Fruit fly (Drosophila melanogaster): ENCODE data around the gene CG14024.
A peak's percentile ranks its signal among the peaks of the same experiment; 100 is the strongest.

Gene CG14024

DNA sequence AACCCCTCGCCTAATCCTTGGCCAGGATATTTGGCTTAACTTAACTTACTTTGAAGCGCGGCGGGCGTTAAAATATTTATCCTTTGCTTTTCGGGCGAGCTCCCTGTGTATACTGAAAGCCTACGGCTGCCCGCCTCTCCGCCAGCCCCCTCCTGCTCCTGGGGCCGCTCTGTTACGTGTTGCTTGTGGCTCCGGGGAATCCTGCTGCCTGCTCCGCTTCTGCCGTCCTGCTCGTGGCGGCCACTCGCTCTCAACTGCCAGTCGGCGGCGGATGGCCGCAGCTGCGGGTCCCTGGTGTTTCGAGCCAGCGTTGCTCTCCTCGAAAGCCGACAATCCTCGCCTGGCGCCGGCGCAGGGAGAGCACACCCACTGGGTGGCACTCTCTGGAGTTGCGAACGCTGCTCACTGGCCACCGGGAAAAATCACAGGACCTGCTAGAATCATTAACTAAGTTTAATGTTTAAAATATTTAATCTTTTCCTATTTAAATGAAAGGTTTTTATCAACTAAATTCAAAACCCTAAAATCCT is at the start of gene CG14024:
Gene CG14024 (minus strand): TSS at position 266 of the 530 bp plus-strand sequence.
- TF ChIP-seq cic (GFP tag; optimal IDR thresholded peaks at IDR 0.05): no peak
- no peak for TF ChIP-seq Clk (GFP tag; optimal IDR thresholded peaks at IDR 0.05)
- no peak for TF ChIP-seq Hr96 (GFP tag; optimal IDR thresholded peaks at IDR 0.05)
- no peak for TF ChIP-seq ovo (GFP tag; optimal IDR thresholded peaks at IDR 0.05)

DNA sequence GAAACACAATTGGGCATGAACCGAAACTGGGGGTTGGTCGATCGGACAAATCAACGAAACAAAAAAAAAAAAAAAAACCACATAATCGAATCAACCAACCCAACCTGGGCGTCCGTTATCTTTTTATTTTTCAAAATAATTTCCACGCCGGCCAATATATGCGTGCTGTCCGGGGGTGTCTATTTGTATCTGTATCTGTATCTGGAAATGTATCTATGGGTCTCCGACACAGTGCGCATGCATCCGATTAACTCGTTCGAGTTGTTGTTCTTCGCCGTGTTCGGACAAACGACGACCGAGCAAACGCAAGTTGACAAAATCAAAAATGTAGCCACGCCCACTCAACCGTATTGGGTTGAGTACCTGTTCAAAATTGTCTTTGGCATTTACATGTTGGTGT is 47.7 kb upstream of the CG14024 start:
- TF ChIP-seq cic (GFP tag; optimal IDR thresholded peaks at IDR 0.05) (no peak), bab1 (GFP tag; optimal IDR thresholded peaks at IDR 0.05) (no peak), CG5204 (GFP tag; optimal IDR thresholded peaks at IDR 0.05) (no peak), Hr96 (GFP tag; optimal IDR thresholded peaks at IDR 0.05) (no peak), CG1620 (GFP tag; optimal IDR thresholded peaks at IDR 0.05) (no peak), ovo (GFP tag; optimal IDR thresholded peaks at IDR 0.05) (no peak), CG12768 (GFP tag; optimal IDR thresholded peaks at IDR 0.05) (no peak), CG14711 (tag; optimal IDR thresholded peaks at IDR 0.05) (no peak), pad (GFP tag; optimal IDR thresholded peaks at IDR 0.05) (no peak), kay (GFP tag; ENCODE audit: borderline replicate concordance) (no peak), cnc (optimal IDR thresholded peaks at IDR 0.05) (no peak), tj (GFP tag; optimal IDR thresholded peaks at IDR 0.05) (no peak), CG33017 (tag; optimal IDR thresholded peaks at IDR 0.05) (no peak), Crg-1 (GFP tag; optimal IDR thresholded peaks at IDR 0.05) (no peak), CG7101 (tag; optimal IDR thresholded peaks at IDR 0.05) (no peak), CG11617 (GFP tag; optimal IDR thresholded peaks at IDR 0.05) (no peak), toe (GFP tag; optimal IDR thresholded peaks at IDR 0.05) (no peak), Mnt (GFP tag; optimal IDR thresholded peaks at IDR 0.05) (no peak)

DNA sequence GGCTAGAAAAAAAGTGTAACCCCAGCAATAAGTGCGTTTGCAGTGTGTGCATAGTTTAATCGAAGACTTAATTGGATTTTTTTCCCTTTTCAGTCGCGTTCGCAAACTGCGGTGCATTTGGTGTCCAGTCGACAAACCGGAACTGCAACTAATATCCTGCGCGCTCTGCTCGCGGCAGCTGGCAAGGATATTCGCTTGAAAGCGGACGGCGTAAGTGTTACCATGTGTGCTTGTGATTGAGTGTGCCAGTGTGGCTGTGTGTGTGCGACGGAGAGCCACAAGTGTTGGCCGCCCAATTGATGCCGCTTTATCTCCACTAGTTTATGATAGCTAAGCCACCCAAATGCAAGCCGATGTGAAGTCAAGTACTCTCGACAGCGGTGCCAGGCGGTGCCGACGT is 38.8 kb upstream of the CG14024 start:
- TF ChIP-seq CG12768 (GFP tag; optimal IDR thresholded peaks at IDR 0.05) (no peak), cnc (optimal IDR thresholded peaks at IDR 0.05) (no peak), CG5204 (GFP tag; optimal IDR thresholded peaks at IDR 0.05) (no peak), Mnt (GFP tag; optimal IDR thresholded peaks at IDR 0.05) (no peak), CG11617 (GFP tag; optimal IDR thresholded peaks at IDR 0.05) (no peak), CG7101 (tag; optimal IDR thresholded peaks at IDR 0.05) (no peak), kay (GFP tag; ENCODE audit: borderline replicate concordance) (no peak), cic (GFP tag; optimal IDR thresholded peaks at IDR 0.05) (no peak), pad (GFP tag; optimal IDR thresholded peaks at IDR 0.05) (no peak), tj (GFP tag; optimal IDR thresholded peaks at IDR 0.05) (no peak), CG14711 (tag; optimal IDR thresholded peaks at IDR 0.05) (no peak), bab1 (GFP tag; optimal IDR thresholded peaks at IDR 0.05) (no peak), Crg-1 (GFP tag; optimal IDR thresholded peaks at IDR 0.05) (no peak)

DNA sequence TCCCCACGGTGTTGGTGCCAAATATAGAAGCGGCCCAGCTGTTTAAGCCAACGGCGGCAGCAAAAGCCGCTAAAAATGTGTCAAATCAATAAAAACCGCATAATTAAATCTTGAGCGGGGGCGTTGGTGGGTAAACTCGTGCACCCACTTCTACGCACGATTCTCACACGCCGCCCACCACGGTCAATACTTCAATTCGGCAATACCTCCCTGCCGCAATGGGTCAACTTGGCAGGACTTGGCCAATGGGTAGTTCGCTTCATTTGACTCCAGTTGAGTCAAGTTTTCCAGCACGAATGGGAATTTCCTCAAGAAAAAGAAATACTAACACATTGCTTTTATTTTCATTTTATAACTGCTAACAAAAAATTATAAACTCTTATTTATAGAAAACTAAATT is 33.9 kb upstream of the CG14024 start:
- no peak for TF ChIP-seq cnc (optimal IDR thresholded peaks at IDR 0.05)
- TF ChIP-seq ovo (GFP tag; optimal IDR thresholded peaks at IDR 0.05): no peak
- no peak for TF ChIP-seq CG5204 (GFP tag; optimal IDR thresholded peaks at IDR 0.05)
- TF ChIP-seq CG33017 (tag; optimal IDR thresholded peaks at IDR 0.05): no peak
- no peak for TF ChIP-seq bab1 (GFP tag; optimal IDR thresholded peaks at IDR 0.05)
- no peak for TF ChIP-seq CG7045 (GFP tag; optimal IDR thresholded peaks at IDR 0.05)
- TF ChIP-seq cic (GFP tag; optimal IDR thresholded peaks at IDR 0.05): no peak
- no peak for TF ChIP-seq CG14711 (tag; optimal IDR thresholded peaks at IDR 0.05)
- no peak for TF ChIP-seq Clk (GFP tag; optimal IDR thresholded peaks at IDR 0.05)
- TF ChIP-seq toe (GFP tag; optimal IDR thresholded peaks at IDR 0.05): no peak
- TF ChIP-seq CG7101 (tag; optimal IDR thresholded peaks at IDR 0.05): no peak
- no peak for TF ChIP-seq CG11617 (GFP tag; optimal IDR thresholded peaks at IDR 0.05)
- no peak for TF ChIP-seq pad (GFP tag; optimal IDR thresholded peaks at IDR 0.05)
- no peak for TF ChIP-seq CG12768 (GFP tag; optimal IDR thresholded peaks at IDR 0.05)
- TF ChIP-seq Hr96 (GFP tag; optimal IDR thresholded peaks at IDR 0.05): no peak
- TF ChIP-seq Crg-1 (GFP tag; optimal IDR thresholded peaks at IDR 0.05): no peak
- no peak for TF ChIP-seq Mnt (GFP tag; optimal IDR thresholded peaks at IDR 0.05)

DNA sequence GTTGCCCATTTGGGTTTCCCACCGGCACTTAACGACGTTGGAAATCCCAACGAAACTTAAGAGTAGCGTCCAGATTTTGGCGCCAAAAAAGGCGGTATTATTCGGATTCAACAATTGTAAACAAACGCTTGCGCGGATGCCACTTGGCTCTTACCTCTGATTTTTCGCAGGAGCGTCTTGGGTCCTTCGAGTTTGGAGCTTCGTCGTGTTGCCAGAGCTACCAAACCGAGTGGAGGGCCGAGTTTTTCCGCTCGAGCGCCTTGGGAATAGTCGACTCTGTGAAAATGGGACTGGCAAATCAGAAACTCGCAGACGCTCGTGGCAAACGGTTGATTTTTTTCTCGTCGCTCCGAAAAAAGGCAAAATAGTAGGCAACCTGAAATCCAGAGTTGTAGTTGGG is 31.2 kb upstream of the CG14024 start, which contains the start of gene nompC:
Gene nompC (plus strand): TSS at position 301 of the 400 bp plus-strand sequence.
- TF ChIP-seq Crg-1 (GFP tag; optimal IDR thresholded peaks at IDR 0.05): no peak
- no peak for TF ChIP-seq CG5204 (GFP tag; optimal IDR thresholded peaks at IDR 0.05)
- TF ChIP-seq ovo (GFP tag; optimal IDR thresholded peaks at IDR 0.05): no peak
- no peak for TF ChIP-seq CG7045 (GFP tag; optimal IDR thresholded peaks at IDR 0.05)
- no peak for TF ChIP-seq toe (GFP tag; optimal IDR thresholded peaks at IDR 0.05)
- TF ChIP-seq Clk (GFP tag; optimal IDR thresholded peaks at IDR 0.05): no peak
- no peak for TF ChIP-seq tj (GFP tag; optimal IDR thresholded peaks at IDR 0.05)
- no peak for TF ChIP-seq Hr96 (GFP tag; optimal IDR thresholded peaks at IDR 0.05)
- TF ChIP-seq cic (GFP tag; optimal IDR thresholded peaks at IDR 0.05): no peak
- TF ChIP-seq CG1620 (GFP tag; optimal IDR thresholded peaks at IDR 0.05): no peak

DNA sequence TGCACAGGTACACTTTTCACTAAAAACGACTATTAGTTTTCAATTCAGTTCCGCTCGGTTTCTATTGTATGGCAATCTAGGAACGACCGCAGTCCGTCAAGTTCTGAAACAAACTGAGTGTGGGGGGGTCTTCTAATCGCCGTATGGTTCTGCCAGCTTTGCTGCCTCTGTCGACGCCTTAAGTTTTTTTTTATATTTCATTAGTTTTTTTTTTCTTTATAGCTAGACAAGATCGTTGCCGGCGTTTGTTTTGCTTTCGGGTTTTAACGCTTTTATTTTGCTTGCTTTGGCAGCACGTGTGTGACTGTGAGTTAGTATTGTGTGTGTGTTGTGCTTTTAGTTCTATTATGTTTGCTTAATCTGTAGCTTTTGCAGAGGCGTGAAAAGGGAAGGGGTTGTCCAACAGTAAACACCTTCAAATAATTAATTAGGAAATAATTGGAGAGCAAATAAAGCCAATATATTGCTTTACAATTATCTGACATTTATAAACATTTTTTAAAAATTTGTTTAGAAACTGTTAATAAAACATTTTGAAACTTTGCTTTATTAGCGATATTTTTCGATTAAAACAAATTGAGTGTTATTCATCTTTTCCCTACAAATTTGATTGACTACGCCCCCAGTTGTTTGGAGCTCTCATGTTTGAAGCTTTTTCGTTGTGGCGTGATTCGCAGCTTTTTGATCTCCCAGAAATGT is 27.6 kb upstream of the CG14024 start, which contains the start of gene Acsf2:
Gene Acsf2 (minus strand): TSS at position 116 of the 699 bp plus-strand sequence.
- peak; percentile 98 for TF ChIP-seq Crg-1 (GFP tag; optimal IDR thresholded peaks at IDR 0.05)
- peak; percentile 99 for TF ChIP-seq CG7101 (tag; optimal IDR thresholded peaks at IDR 0.05)
- peak; percentile 92 for TF ChIP-seq bab1 (GFP tag; optimal IDR thresholded peaks at IDR 0.05)
- TF ChIP-seq kay (GFP tag; ENCODE audit: borderline replicate concordance): peak; percentile 96
- peak; percentile 87 for TF ChIP-seq tj (GFP tag; optimal IDR thresholded peaks at IDR 0.05)
- TF ChIP-seq CG7045 (GFP tag; optimal IDR thresholded peaks at IDR 0.05): peak; percentile 99
- peak; percentile 94 for TF ChIP-seq pad (GFP tag; optimal IDR thresholded peaks at IDR 0.05)
- peak; percentile 99 for TF ChIP-seq toe (GFP tag; optimal IDR thresholded peaks at IDR 0.05)
- peak; percentile 97 for TF ChIP-seq Hr96 (GFP tag; optimal IDR thresholded peaks at IDR 0.05)
- TF ChIP-seq CG5204 (GFP tag; optimal IDR thresholded peaks at IDR 0.05): peak; percentile 98
- peak; percentile 95 for TF ChIP-seq Mnt (GFP tag; optimal IDR thresholded peaks at IDR 0.05)
- TF ChIP-seq cnc (optimal IDR thresholded peaks at IDR 0.05): no peak
- peak; percentile 97 for TF ChIP-seq CG1620 (GFP tag; optimal IDR thresholded peaks at IDR 0.05)
- TF ChIP-seq CG11617 (GFP tag; optimal IDR thresholded peaks at IDR 0.05): peak; percentile 98
- TF ChIP-seq CG14711 (tag; optimal IDR thresholded peaks at IDR 0.05): peak; percentile 97
- peak; percentile 99 for TF ChIP-seq CG12768 (GFP tag; optimal IDR thresholded peaks at IDR 0.05)
- peak; percentile 69 for TF ChIP-seq ovo (GFP tag; optimal IDR thresholded peaks at IDR 0.05)
- TF ChIP-seq cic (GFP tag; optimal IDR thresholded peaks at IDR 0.05): peak; percentile 92
- TF ChIP-seq CG33017 (tag; optimal IDR thresholded peaks at IDR 0.05): peak; percentile 99
- peak; percentile 96 for TF ChIP-seq Clk (GFP tag; optimal IDR thresholded peaks at IDR 0.05)
